Worm (Caenorhabditis elegans) whole organism, early embryonic: Measurements from ENCODE around the gene T12G3.2.

Experiments
- ama-1 ChIP-seq: fragments of 150-350 bp; optimal IDR thresholded peaks from 2 replicates; lab custom pipeline; 2014
- hmbx-1 ChIP-seq: sonication (generic microtip); optimal IDR thresholded peaks from 2 replicates; lab custom pipeline; 2016; ENCODE audit warnings: mild to moderate bottlenecking, missing genetic modification characterization, missing compliant biosample characterization
- hmg-4 ChIP-seq: fragments of 200-800 bp; sonication (Bioruptor generic); optimal IDR thresholded peaks from 2 replicates; lab custom pipeline; 2018; ENCODE audit warnings: mild to moderate bottlenecking, missing genetic modification characterization, missing compliant biosample characterization
- sea-1 ChIP-seq: fragments of 200-800 bp; sonication (Bioruptor generic); conservative IDR thresholded peaks from 2 replicates; pipeline ENCODE4 v1.3.6; 2022; ENCODE audit warnings: missing genetic modification characterization, missing compliant biosample characterization
- tbx-37 ChIP-seq: fragments of 200-800 bp; sonication (Bioruptor generic); conservative IDR thresholded peaks from 2 replicates; pipeline ENCODE4 v1.3.6; 2022; ENCODE audit warnings: missing genetic modification reagents, missing genetic modification characterization, missing compliant biosample characterization

DNA sequence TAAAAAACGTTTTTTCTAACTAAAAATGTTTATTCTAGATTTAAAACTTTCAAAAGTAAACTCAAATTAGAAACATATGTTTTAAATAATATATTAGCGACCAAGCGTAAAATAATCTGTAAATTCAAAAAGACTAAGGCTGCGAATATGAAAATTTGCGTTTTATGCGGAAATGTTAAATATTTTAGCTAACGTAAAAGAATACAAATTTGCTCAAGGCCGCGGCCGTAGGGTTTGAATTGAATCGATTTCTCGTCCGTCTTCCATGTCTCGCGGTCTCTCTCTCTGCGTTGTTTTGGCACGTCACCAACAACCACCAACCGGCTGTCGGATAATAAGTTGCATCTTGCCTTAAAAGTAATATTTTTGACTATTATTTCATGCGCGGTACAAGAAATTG, 47.1 kb upstream of the T12G3.2 start, which contains the start of gene F11A10.5:
- TF ChIP-seq tbx-37 (GFP tag; lab: Robert Waterston, UW) (no peak), ama-1 (lab: Kevin White, UChicago) (no peak), sea-1 (GFP tag; lab: Robert Waterston, UW) (no peak), hmbx-1 (tag; lab: Kevin White, UChicago) (no peak), hmg-4 (no peak)
